Worm (Caenorhabditis elegans) whole organism, mixed stage, embryonic: Measurements from ENCODE around the gene mlc-1.

Experiments
- ces-1 ChIP-seq: fragments of 150-350 bp; optimal IDR thresholded peaks from 2 replicates; lab custom pipeline; 2014; ENCODE audit warnings: missing biosample characterization, missing genetic modification reagents, missing genetic modification characterization
- nhr-237 ChIP-seq: fragments of 150-350 bp; optimal IDR thresholded peaks from 2 replicates; lab custom pipeline; 2014; ENCODE audit warnings: missing biosample characterization, missing genetic modification characterization

ce11 chrX:17508137-17508536 is 49.1 kb downstream of the mlc-1 start:
- TF ChIP-seq ces-1 (GFP tag; lab: Kevin White, UChicago) (no peak), nhr-237 (tag; lab: Kevin White, UChicago) (no peak)
